Worm (Caenorhabditis elegans) whole organism, L2 larva: ENCODE results near the gene C26B9.3.

Experiments
- ama-1 ChIP-seq: fragments of 150-350 bp; optimal IDR thresholded peaks from 2 replicates; lab custom pipeline; 2018; ENCODE audit warnings: inconsistent platforms
- fos-1 ChIP-seq: fragments of 150-350 bp; optimal IDR thresholded peaks from 2 replicates; lab custom pipeline; 2014; ENCODE audit warnings: missing biosample characterization, missing genetic modification characterization
- lin-11 ChIP-seq: fragments of 150-350 bp; sonication (generic microtip); optimal IDR thresholded peaks from 2 replicates; lab custom pipeline; 2014; ENCODE audit warnings: missing biosample characterization, missing genetic modification characterization, inconsistent platforms, mixed read lengths
- unc-62 ChIP-seq: fragments of 150-350 bp; optimal IDR thresholded peaks from 2 replicates; lab custom pipeline; 2014; ENCODE audit warnings: missing biosample characterization, missing genetic modification reagents, missing genetic modification characterization

ce11 chrX:5370605-5371004, 32.5 kb downstream of the C26B9.3 start:
- TF ChIP-seq unc-62 (GFP tag; lab: Kevin White, UChicago): no peak
- TF ChIP-seq lin-11 (tag; lab: Kevin White, UChicago): no peak
- TF ChIP-seq ama-1 (lab: Kevin White, UChicago): no peak
- TF ChIP-seq fos-1 (tag; lab: Kevin White, UChicago): no peak
